Worm (Caenorhabditis elegans): Measurements from ENCODE around the gene col-178.
A peak's percentile ranks its signal among the peaks of the same experiment; 100 is the strongest.

ce11 chrX:11206953-11207352, 7.7 kb downstream of the col-178 start, which contains the start of gene hst-2:
- TF ChIP-seq jun-1 (tag; optimal IDR thresholded peaks at IDR 0.05) (peak; percentile 90), ama-1 (optimal IDR thresholded peaks at IDR 0.05) (no peak)

All from whole organism, L3 larva.